Worm (Caenorhabditis elegans): ENCODE data around the gene C27H5.6.

- TF ChIP-seq nhr-76 (tag; optimal IDR thresholded peaks at IDR 0.05), result no peak
- no peak for TF ChIP-seq fkh-10 (GFP tag; optimal IDR thresholded peaks at IDR 0.05)
- no peak for TF ChIP-seq aly-2 (tag; optimal IDR thresholded peaks at IDR 0.05)
- TF ChIP-seq nhr-10 (tag; optimal IDR thresholded peaks at IDR 0.05), result no peak
- TF ChIP-seq R02D3.7 (tag; optimal IDR thresholded peaks at IDR 0.05), result no peak
- TF ChIP-seq ama-1 (optimal IDR thresholded peaks at IDR 0.05), result no peak
- no peak for TF ChIP-seq madf-5 (GFP tag; IDR thresholded peaks at IDR 0.05)
- no peak for TF ChIP-seq jun-1 (tag; optimal IDR thresholded peaks at IDR 0.05)
- TF ChIP-seq F10B5.3 (tag; optimal IDR thresholded peaks at IDR 0.05), result no peak
These were observed 17.9 kb upstream of the C27H5.6 start, which contains the start of gene srd-58 for ce11 chrII:7204951-7205350.

Measured in whole organism, L4 larva.